Worm (Caenorhabditis elegans) whole organism, L1 larva: ENCODE data around the gene lipl-4.

Experiments
- aha-1 ChIP-seq: fragments of 150-350 bp; optimal IDR thresholded peaks from 2 replicates; lab custom pipeline; 2014; ENCODE audit warnings: missing biosample characterization, missing genetic modification characterization
- ceh-90 ChIP-seq: sonication (generic microtip); optimal IDR thresholded peaks from 2 replicates; lab custom pipeline; 2016; ENCODE audit warnings: missing genetic modification characterization, missing compliant biosample characterization
- dpl-1 ChIP-seq, 3 experiments: fragments of 150-350 bp in 2 of 3; sonication (generic microtip) in 1 of 3; optimal IDR thresholded peaks; 2 replicates each; lab custom pipeline; 2014 to 2017; ENCODE audit warnings: missing biosample characterization in 3 of 3, missing genetic modification characterization in 3 of 3, missing genetic modification reagents in 3 of 3
- lin-15B ChIP-seq: fragments of 150-350 bp; sonication (generic microtip); optimal IDR thresholded peaks from 3 replicates; lab custom pipeline; 2014; ENCODE audit warnings: missing biosample characterization, missing genetic modification characterization
- ztf-11 ChIP-seq, 2 experiments: sonication (generic microtip); optimal IDR thresholded peaks; 2 replicates each; lab custom pipeline; 2016 to 2017; ENCODE audit warnings: missing genetic modification characterization in 2 of 2, missing biosample characterization in 1 of 2, missing compliant biosample characterization in 1 of 2

DNA sequence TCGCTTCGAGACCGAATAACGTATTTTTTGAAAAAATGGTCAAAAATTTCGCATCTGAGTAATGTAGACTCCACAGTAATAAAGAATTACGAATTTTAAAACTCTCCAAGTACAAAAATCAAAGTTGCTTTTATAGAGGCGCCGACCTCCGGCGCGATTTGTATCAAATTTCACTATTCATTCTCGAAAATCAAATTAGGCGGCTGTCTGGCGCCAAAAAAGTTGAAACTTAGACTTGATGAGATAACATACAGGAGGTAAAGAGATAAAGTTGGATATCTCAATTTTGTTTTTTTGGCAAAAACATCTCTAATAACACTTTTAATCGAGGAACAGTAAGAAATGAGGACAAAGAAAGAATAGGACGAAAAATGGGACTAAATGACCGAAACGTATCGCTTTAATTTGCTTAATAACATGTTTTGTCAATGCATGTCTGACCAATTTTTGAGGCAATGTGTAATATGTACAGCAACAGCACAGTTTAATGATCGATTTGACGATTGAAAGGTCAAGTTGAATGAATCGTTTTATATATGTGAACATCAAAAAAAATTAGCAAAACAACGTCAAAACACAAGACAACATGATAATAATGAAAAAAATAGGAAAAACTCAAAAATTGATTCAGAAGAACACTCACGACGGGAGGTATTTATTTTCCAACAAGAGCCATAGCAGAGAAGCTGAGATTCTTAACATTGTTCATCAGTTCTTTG, 43.6 kb upstream of the lipl-4 start:
- TF ChIP-seq dpl-1 (GFP tag; optimal IDR thresholded peaks at IDR 0.05; lab: Kevin White, UChicago) (no peak), lin-15B (tag; lab: Kevin White, UChicago) (no peak), ztf-11 (tag; optimal IDR thresholded peaks at IDR 0.05; lab: Kevin White, UChicago) (no peak), ceh-90 (tag; lab: Kevin White, UChicago) (no peak), aha-1 (tag; lab: Kevin White, UChicago) (no peak)
